Worm (Caenorhabditis elegans) whole organism, young adult: Measurements from ENCODE around the gene rabr-4.

Source experiments
- B0261.1 ChIP-seq: sonication (generic microtip); optimal IDR thresholded peaks from 2 replicates; lab custom pipeline; 2016; ENCODE audit warnings: mild to moderate bottlenecking, missing genetic modification characterization, moderate library complexity, missing compliant biosample characterization
- B0336.3 ChIP-seq: fragments of 200-800 bp; sonication (Bioruptor generic); IDR thresholded peaks from 2 replicates; pipeline ENCODE4 v1.3.6; 2022; ENCODE audit warnings: missing genetic modification characterization, missing compliant biosample characterization
- F10E7.11 ChIP-seq: sonication (generic microtip); optimal IDR thresholded peaks from 2 replicates; lab custom pipeline; 2017; ENCODE audit warnings: mild to moderate bottlenecking, missing genetic modification characterization, moderate library complexity, missing compliant biosample characterization
- F33H1.4 ChIP-seq: fragments of 200-800 bp; sonication (Bioruptor generic); IDR thresholded peaks from 2 replicates; pipeline ENCODE4 v1.3.6; 2022; ENCODE audit warnings: missing genetic modification reagents, missing genetic modification characterization, missing compliant biosample characterization
- F49E8.2 ChIP-seq: sonication (generic microtip); optimal IDR thresholded peaks from 3 replicates; lab custom pipeline; 2017; ENCODE audit warnings: missing genetic modification characterization, mild to moderate bottlenecking, missing compliant biosample characterization, antibody characterized with exemption, moderate library complexity; ENCODE audit not compliant: insufficient read depth
- F57A8.1 ChIP-seq: fragments of 200-800 bp; sonication (Bioruptor generic); optimal IDR thresholded peaks from 2 replicates; lab custom pipeline; 2018; ENCODE audit warnings: mild to moderate bottlenecking, missing genetic modification characterization, moderate library complexity, missing compliant biosample characterization
- Y56A3A.18 ChIP-seq: fragments of 200-800 bp; sonication (Bioruptor generic); IDR thresholded peaks from 2 replicates; pipeline ENCODE4 v1.3.6; 2022; ENCODE audit warnings: missing genetic modification reagents, missing genetic modification characterization, missing compliant biosample characterization
- Y67H2A.10 ChIP-seq: fragments of 200-800 bp; sonication (Bioruptor generic); conservative IDR thresholded peaks from 2 replicates; pipeline ENCODE4 v1.3.6; 2022; ENCODE audit warnings: missing genetic modification reagents, missing genetic modification characterization, missing compliant biosample characterization
- Y79H2A.3 ChIP-seq: fragments of 200-800 bp; sonication (Bioruptor generic); conservative IDR thresholded peaks from 2 replicates; pipeline ENCODE4 v1.3.6; 2022; ENCODE audit warnings: missing genetic modification reagents, missing genetic modification characterization, missing compliant biosample characterization
- Y95B8A.8 ChIP-seq: fragments of 200-800 bp; sonication (Bioruptor generic); IDR thresholded peaks from 2 replicates; pipeline ENCODE4 v1.3.6; 2022; ENCODE audit warnings: missing genetic modification reagents, missing genetic modification characterization, missing compliant biosample characterization
- ZK185.1 ChIP-seq: sonication (generic microtip); optimal IDR thresholded peaks from 2 replicates; lab custom pipeline; 2016; ENCODE audit warnings: mild to moderate bottlenecking, missing genetic modification characterization, missing compliant biosample characterization; ENCODE audit not compliant: poor library complexity, severe bottlenecking
- akir-1 ChIP-seq: fragments of 200-800 bp; sonication (Bioruptor generic); optimal IDR thresholded peaks from 2 replicates; lab custom pipeline; 2018; ENCODE audit warnings: mild to moderate bottlenecking, missing genetic modification characterization, moderate library complexity, missing compliant biosample characterization
- ama-1 ChIP-seq, 3 experiments: fragments of 150-350 bp in 1 of 3; sonication (generic microtip) in 2 of 3; optimal IDR thresholded peaks; 2 replicates each; lab custom pipeline; 2014 to 2018; ENCODE audit warnings: missing biosample characterization in 2 of 3, missing genetic modification characterization in 2 of 3, missing genetic modification reagents in 2 of 3
- athp-1 ChIP-seq: sonication (generic microtip); optimal IDR thresholded peaks from 2 replicates; lab custom pipeline; 2017; ENCODE audit warnings: mild to moderate bottlenecking, missing genetic modification characterization, missing compliant biosample characterization
- attf-3 ChIP-seq: fragments of 200-800 bp; sonication (Bioruptor generic); conservative IDR thresholded peaks from 2 replicates; pipeline ENCODE4 v1.3.6; 2022; ENCODE audit warnings: missing genetic modification reagents, missing genetic modification characterization, missing compliant biosample characterization
- attf-5 ChIP-seq: fragments of 200-800 bp; sonication (Bioruptor generic); optimal IDR thresholded peaks from 2 replicates; lab custom pipeline; 2018; ENCODE audit warnings: mild to moderate bottlenecking, missing genetic modification characterization, missing compliant biosample characterization
- bed-1 ChIP-seq: fragments of 200-800 bp; sonication (Bioruptor generic); IDR thresholded peaks from 2 replicates; pipeline ENCODE4 v1.3.6; 2022; ENCODE audit warnings: missing genetic modification reagents, missing genetic modification characterization, missing compliant biosample characterization
- bed-2 ChIP-seq: fragments of 200-800 bp; sonication (Bioruptor generic); IDR thresholded peaks from 2 replicates; pipeline ENCODE4 v1.3.6; 2022; ENCODE audit warnings: missing genetic modification reagents, missing genetic modification characterization, missing compliant biosample characterization
- ceh-91 ChIP-seq: fragments of 200-800 bp; sonication (Bioruptor generic); IDR thresholded peaks from 2 replicates; pipeline ENCODE4 v1.3.6; 2022; ENCODE audit warnings: missing genetic modification reagents, missing genetic modification characterization, missing compliant biosample characterization
- chd-7 ChIP-seq: sonication (generic microtip); optimal IDR thresholded peaks from 2 replicates; lab custom pipeline; 2016; ENCODE audit warnings: mild to moderate bottlenecking, missing genetic modification characterization, moderate library complexity, missing compliant biosample characterization
- dpl-1 ChIP-seq: fragments of 150-350 bp; optimal IDR thresholded peaks from 2 replicates; lab custom pipeline; 2014; ENCODE audit warnings: missing biosample characterization, missing genetic modification reagents, missing genetic modification characterization
- efl-1 ChIP-seq: fragments of 150-350 bp; optimal IDR thresholded peaks from 2 replicates; lab custom pipeline; 2014; ENCODE audit warnings: missing biosample characterization, missing genetic modification reagents, missing genetic modification characterization
- egl-18 ChIP-seq: fragments of 200-800 bp; sonication (Bioruptor generic); IDR thresholded peaks from 2 replicates; pipeline ENCODE4 v1.3.6; 2022; ENCODE audit warnings: missing genetic modification reagents, missing genetic modification characterization, missing compliant biosample characterization
- egrh-3 ChIP-seq: fragments of 200-800 bp; sonication (Bioruptor generic); IDR thresholded peaks from 2 replicates; pipeline ENCODE4 v1.3.6; 2022; ENCODE audit warnings: missing genetic modification reagents, missing genetic modification characterization, missing compliant biosample characterization
- hlh-12 ChIP-seq: sonication (generic microtip); optimal IDR thresholded peaks from 2 replicates; lab custom pipeline; 2016; ENCODE audit warnings: missing genetic modification characterization, missing compliant biosample characterization
- let-526 ChIP-seq: fragments of 200-800 bp; sonication (Bioruptor generic); IDR thresholded peaks from 2 replicates; pipeline ENCODE4 v1.3.6; 2022; ENCODE audit warnings: missing genetic modification reagents, missing genetic modification characterization, missing compliant biosample characterization
- lin-26 ChIP-seq: fragments of 200-800 bp; sonication (Bioruptor generic); IDR thresholded peaks from 2 replicates; pipeline ENCODE4 v1.3.6; 2022; ENCODE audit warnings: missing genetic modification reagents, missing genetic modification characterization, missing compliant biosample characterization
- lin-35 ChIP-seq, 3 experiments: fragments of 150-350 bp in 2 of 3; sonication (generic microtip) in 1 of 3; optimal IDR thresholded peaks; 2 replicates each; lab custom pipeline; 2014 to 2018; ENCODE audit warnings: missing biosample characterization in 3 of 3, missing genetic modification characterization in 3 of 3, missing genetic modification reagents in 3 of 3
- lsl-1 ChIP-seq: fragments of 200-800 bp; sonication (Bioruptor generic); optimal IDR thresholded peaks from 2 replicates; lab custom pipeline; 2018; ENCODE audit warnings: mild to moderate bottlenecking, missing genetic modification characterization, moderate library complexity, missing compliant biosample characterization
- lsy-27 ChIP-seq: sonication (generic microtip); optimal IDR thresholded peaks from 2 replicates; lab custom pipeline; 2017; ENCODE audit warnings: missing genetic modification characterization, mild to moderate bottlenecking, missing compliant biosample characterization, antibody characterized with exemption, missing genotype, borderline replicate concordance; ENCODE audit not compliant: insufficient read depth
- madf-10 ChIP-seq: sonication (generic microtip); optimal IDR thresholded peaks from 2 replicates; lab custom pipeline; 2016; ENCODE audit warnings: mild to moderate bottlenecking, missing genetic modification characterization, missing compliant biosample characterization
- mcd-1 ChIP-seq: fragments of 200-800 bp; sonication (Bioruptor generic); IDR thresholded peaks from 2 replicates; pipeline ENCODE4 v1.3.6; 2022; ENCODE audit warnings: missing genetic modification reagents, missing genetic modification characterization, missing compliant biosample characterization
- mxl-1 ChIP-seq: sonication (generic microtip); optimal IDR thresholded peaks from 2 replicates; lab custom pipeline; 2016; ENCODE audit warnings: missing genetic modification characterization, missing compliant biosample characterization
- nfya-1 ChIP-seq: sonication (generic microtip); optimal IDR thresholded peaks from 2 replicates; lab custom pipeline; 2017; ENCODE audit warnings: antibody characterized with exemption, missing compliant biosample characterization, missing genetic modification characterization, borderline replicate concordance; ENCODE audit not compliant: insufficient read depth
- nfyb-1 ChIP-seq: fragments of 200-800 bp; sonication (Bioruptor generic); IDR thresholded peaks from 2 replicates; pipeline ENCODE4 v1.3.6; 2022; ENCODE audit warnings: missing genetic modification reagents, missing genetic modification characterization, missing compliant biosample characterization
- nhr-120 ChIP-seq: fragments of 200-800 bp; sonication (Bioruptor generic); IDR thresholded peaks from 2 replicates; pipeline ENCODE4 v1.3.6; 2022; ENCODE audit warnings: missing genetic modification characterization, missing compliant biosample characterization
- nhr-27 ChIP-seq: fragments of 200-800 bp; sonication (Bioruptor generic); optimal IDR thresholded peaks from 2 replicates; lab custom pipeline; 2018; ENCODE audit warnings: mild to moderate bottlenecking, missing genetic modification characterization, moderate library complexity, missing compliant biosample characterization
- nhr-80 ChIP-seq: sonication (generic microtip); optimal IDR thresholded peaks from 2 replicates; lab custom pipeline; 2016; ENCODE audit warnings: missing genetic modification characterization, missing compliant biosample characterization
- pha-4 ChIP-seq: fragments of 150-350 bp; sonication (generic microtip); optimal IDR thresholded peaks from 2 replicates; lab custom pipeline; 2014; ENCODE audit warnings: missing biosample characterization, missing genetic modification reagents, missing genetic modification characterization
- rpc-1 ChIP-seq, 2 experiments: fragments of 150-350 bp in 1 of 2; sonication (generic microtip) in 1 of 2; optimal IDR thresholded peaks; 2 replicates each; lab custom pipeline; 2014 to 2018; ENCODE audit warnings: missing biosample characterization in 1 of 2, missing genetic modification characterization in 1 of 2, missing genetic modification reagents in 1 of 2, missing genotype in 1 of 2
- sea-2 ChIP-seq: fragments of 200-800 bp; sonication (Bioruptor generic); IDR thresholded peaks from 2 replicates; pipeline ENCODE4 v1.3.6; 2022; ENCODE audit warnings: missing genetic modification characterization, missing compliant biosample characterization
- snpc-4 ChIP-seq, 5 experiments: fragments of 150-350 bp in 1 of 5; sonication (generic microtip) in 4 of 5; optimal IDR thresholded peaks; 2 replicates each; lab custom pipeline; 2014 to 2018; ENCODE audit warnings: missing genetic modification characterization in 5 of 5, missing biosample characterization in 3 of 5, antibody characterized with exemption in 2 of 5, mild to moderate bottlenecking in 2 of 5, missing compliant biosample characterization in 2 of 5, missing genotype in 2 of 5, moderate library complexity in 2 of 5, missing genetic modification reagents in 1 of 5

rabr-4 gene

DNA sequence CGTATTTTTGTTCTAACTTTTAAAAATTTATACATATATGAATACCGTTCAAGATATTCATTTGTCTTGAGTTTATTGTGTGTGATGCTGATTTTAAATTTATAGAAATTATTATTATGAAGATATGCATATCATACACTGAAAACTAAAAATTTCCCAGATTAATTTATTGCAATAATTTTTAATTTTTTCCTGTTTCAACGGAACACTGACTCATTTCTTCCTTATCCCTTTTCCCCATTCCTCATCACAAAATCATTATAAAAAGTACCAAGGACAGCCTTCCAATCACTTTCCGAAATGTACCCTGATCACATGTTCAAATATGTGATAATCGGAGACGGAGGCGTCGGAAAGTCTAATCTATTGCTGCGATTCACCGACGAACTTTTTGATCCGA, at the start of gene rabr-4:
Gene rabr-4 (plus strand): TSS at position 301 of the 400 bp plus-strand sequence.
- TF ChIP-seq nfyb-1 (GFP tag; lab: Robert Waterston, UW) = no peak
- TF ChIP-seq lsy-27 (tag; lab: Kevin White, UChicago) = no peak
- TF ChIP-seq sea-2 (GFP tag; lab: Robert Waterston, UW) = no peak
- no peak for TF ChIP-seq pha-4 (tag; lab: Kevin White, UChicago)
- no peak for TF ChIP-seq dpl-1
- TF ChIP-seq nhr-27 (tag; lab: Kevin White, UChicago) = no peak
- no peak for TF ChIP-seq madf-10
- TF ChIP-seq hlh-12 (tag; lab: Kevin White, UChicago) = no peak
- TF ChIP-seq ama-1 (optimal IDR thresholded peaks at IDR 0.05; lab: Kevin White, UChicago) = no peak
- TF ChIP-seq ama-1 (GFP tag; optimal IDR thresholded peaks at IDR 0.05; lab: Kevin White, UChicago) = no peak
- no peak for TF ChIP-seq lsl-1
- no peak for TF ChIP-seq snpc-4 (GFP tag; optimal IDR thresholded peaks at IDR 0.05; lab: Kevin White, UChicago)
- TF ChIP-seq snpc-4 (tag; optimal IDR thresholded peaks at IDR 0.05; lab: Kevin White, UChicago) = no peak
- TF ChIP-seq F33H1.4 (GFP tag; lab: Robert Waterston, UW) = no peak
- no peak for TF ChIP-seq Y67H2A.10 (GFP tag; lab: Robert Waterston, UW)
- TF ChIP-seq, all 124 proteins: peak for 0

DNA sequence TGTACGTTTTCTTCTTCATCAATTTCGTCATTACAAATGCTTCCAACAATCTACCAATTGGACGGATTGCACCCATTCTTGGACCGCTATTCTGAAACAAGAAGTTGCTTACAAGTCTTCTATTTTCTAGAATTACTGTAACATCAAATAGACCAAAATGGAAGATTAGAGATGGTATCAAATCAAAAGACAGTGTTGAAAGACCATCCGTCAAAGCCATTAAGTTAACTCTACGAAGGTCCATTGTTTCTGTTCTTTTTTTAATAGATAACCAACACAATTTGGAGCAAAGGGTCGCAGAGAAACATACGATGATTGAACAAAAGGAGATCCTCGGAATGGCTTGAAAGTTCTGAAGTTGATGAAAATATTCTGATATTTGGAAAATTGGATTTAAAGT, 49.7 kb upstream of the rabr-4 start:
- TF ChIP-seq F57A8.1 (GFP tag; lab: Kevin White, UChicago) (no peak), Y56A3A.18 (GFP tag; lab: Robert Waterston, UW) (no peak), madf-10 (no peak), bed-2 (GFP tag; lab: Robert Waterston, UW) (no peak), dpl-1 (no peak), athp-1 (tag; lab: Kevin White, UChicago) (no peak), F49E8.2 (no peak), egl-18 (GFP tag; lab: Robert Waterston, UW) (no peak), bed-1 (GFP tag; lab: Robert Waterston, UW) (no peak), mcd-1 (GFP tag; lab: Robert Waterston, UW) (no peak), ceh-91 (GFP tag; lab: Robert Waterston, UW) (no peak), let-526 (no peak), lsy-27 (tag; lab: Kevin White, UChicago) (no peak), nfya-1 (tag; lab: Kevin White, UChicago) (no peak)

DNA sequence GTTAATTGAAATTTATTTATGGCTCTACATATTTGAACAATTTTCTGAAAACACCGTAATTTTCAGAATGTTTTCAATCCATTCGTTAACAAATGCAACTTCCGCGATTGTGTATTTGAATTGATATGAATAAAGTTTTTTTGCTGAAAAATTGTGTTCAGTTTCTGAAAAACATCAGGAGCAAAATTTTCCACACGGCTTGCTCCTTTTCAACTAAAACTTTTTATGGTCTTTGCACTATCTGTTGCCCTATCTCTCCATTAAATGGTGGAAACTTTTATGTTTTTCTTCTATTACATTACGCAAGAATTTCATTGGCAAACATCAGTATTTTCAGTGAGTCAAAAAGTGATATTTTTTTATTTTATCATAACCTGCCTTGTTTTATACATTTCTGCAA, 45.9 kb upstream of the rabr-4 start, which contains the start of gene F10A3.4:
Gene F10A3.4 (plus strand): TSS at position 301 of the 400 bp plus-strand sequence.
- TF ChIP-seq akir-1 (GFP tag; lab: Kevin White, UChicago) = no peak
- TF ChIP-seq F33H1.4 (GFP tag; lab: Robert Waterston, UW) = no peak
- no peak for TF ChIP-seq efl-1 (GFP tag; lab: Kevin White, UChicago)
- TF ChIP-seq B0261.1 (tag; lab: Kevin White, UChicago) = no peak
- TF ChIP-seq F10E7.11 = no peak
- TF ChIP-seq attf-3 (GFP tag; lab: Robert Waterston, UW) = no peak
- TF ChIP-seq F49E8.2 = no peak
- TF ChIP-seq lin-26 (GFP tag; lab: Robert Waterston, UW) = no peak

DNA sequence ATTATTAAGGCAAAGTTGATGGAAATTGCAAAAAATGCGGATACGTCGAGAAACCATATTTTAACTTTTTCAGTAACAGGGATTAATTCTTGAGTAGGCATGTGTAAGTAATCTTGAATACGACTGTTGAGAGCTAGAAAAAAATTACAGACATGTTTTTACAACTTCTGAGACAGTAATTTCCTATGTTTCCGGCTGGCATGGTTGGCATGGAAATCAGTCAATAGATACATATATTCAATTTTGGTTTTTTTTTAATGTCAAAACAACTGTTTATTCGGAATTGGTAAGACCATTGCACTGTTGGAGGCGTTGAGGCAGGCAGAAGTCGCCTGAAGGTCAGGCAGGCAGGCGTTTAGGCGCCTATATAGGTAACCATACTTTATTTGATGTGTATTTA, 41.4 kb upstream of the rabr-4 start, which contains the start of gene str-254:
Gene str-254 (minus strand): TSS at position 101 of the 400 bp plus-strand sequence.
- TF ChIP-seq chd-7 (tag; lab: Kevin White, UChicago) (no peak), nhr-80 (tag; lab: Kevin White, UChicago) (no peak), rpc-1 (optimal IDR thresholded peaks at IDR 0.05; lab: Kevin White, UChicago) (no peak), rpc-1 (tag; optimal IDR thresholded peaks at IDR 0.05; lab: Kevin White, UChicago) (no peak), ZK185.1 (tag; lab: Kevin White, UChicago) (no peak), attf-5 (no peak), mxl-1 (tag; lab: Kevin White, UChicago) (no peak), lin-26 (GFP tag; lab: Robert Waterston, UW) (no peak), bed-1 (GFP tag; lab: Robert Waterston, UW) (no peak), Y79H2A.3 (GFP tag; lab: Robert Waterston, UW) (no peak), lin-35 (GFP tag; optimal IDR thresholded peaks at IDR 0.05; lab: Kevin White, UChicago) (no peak), B0336.3 (GFP tag; lab: Robert Waterston, UW) (no peak), Y95B8A.8 (no peak), egrh-3 (GFP tag; lab: Robert Waterston, UW) (no peak), nhr-120 (GFP tag; lab: Robert Waterston, UW) (no peak)
